Fruit fly (Drosophila melanogaster): ENCODE data around the gene Gr64e.

DNA sequence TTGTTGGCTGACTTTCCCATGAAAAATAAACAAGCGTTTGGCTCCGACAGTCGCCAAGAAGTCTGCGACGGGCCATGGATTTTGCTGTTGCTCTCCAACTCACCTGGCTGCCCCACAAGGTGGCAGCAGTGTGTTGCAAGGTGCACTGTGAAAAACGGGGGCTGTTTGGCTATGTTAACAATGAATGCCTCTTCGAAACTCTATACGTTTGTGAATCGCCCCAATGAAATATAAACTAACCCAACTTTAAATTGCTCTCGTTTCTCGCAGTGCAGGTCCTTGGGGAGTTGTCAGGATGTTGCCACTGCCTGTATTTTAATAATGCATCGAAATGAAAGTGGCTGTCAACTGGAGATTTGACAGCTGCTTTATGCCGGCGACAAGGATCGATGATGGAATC, 17.6 kb upstream of the Gr64e start:
- no peak for TF ChIP-seq usp (GFP tag; optimal IDR thresholded peaks at IDR 0.05)
- TF ChIP-seq psq (optimal IDR thresholded peaks at IDR 0.05) = no peak
- TF ChIP-seq Dll (optimal IDR thresholded peaks at IDR 0.05) = no peak

All from whole organism.